Worm (Caenorhabditis elegans) whole organism, midembryonic: Measurements from ENCODE around the gene T14G10.8.

Source experiments
- T22C8.4 ChIP-seq: fragments of 200-800 bp; sonication (Bioruptor generic); IDR thresholded peaks from 2 replicates; pipeline ENCODE4 v1.3.6; 2022; ENCODE audit warnings: missing genetic modification characterization, missing compliant biosample characterization
- flt-1 ChIP-seq: fragments of 200-800 bp; sonication (Bioruptor generic); IDR thresholded peaks from 2 replicates; pipeline ENCODE4 v1.3.6; 2022; ENCODE audit warnings: missing genetic modification characterization, missing compliant biosample characterization
- ztf-23 ChIP-seq: fragments of 200-800 bp; sonication (Bioruptor generic); IDR thresholded peaks from 2 replicates; pipeline ENCODE4 v1.3.6; 2022; ENCODE audit warnings: missing genetic modification reagents, missing genetic modification characterization, missing compliant biosample characterization
- ztf-29 ChIP-seq: fragments of 200-800 bp; sonication (Bioruptor generic); IDR thresholded peaks from 2 replicates; pipeline ENCODE4 v1.3.6; 2022; ENCODE audit warnings: missing genetic modification reagents, missing genetic modification characterization, missing compliant biosample characterization

ce11 chrIV:10151439-10151997 is 4.7 kb upstream of the T14G10.8 start, which contains the start of gene copg-1:
- TF ChIP-seq T22C8.4 (no peak), ztf-23 (GFP tag; lab: Robert Waterston, UW) (no peak), ztf-29 (GFP tag; lab: Robert Waterston, UW) (no peak), flt-1 (no peak)
